Fruit fly (Drosophila melanogaster) whole organism, adult: Measurements from ENCODE around the gene bol.

Source experiments
- CG12768 ChIP-seq: fragments of 200-800 bp; sonication (Bioruptor generic); optimal IDR thresholded peaks from 2 replicates; lab custom pipeline; 2017; ENCODE audit warnings: missing biosample characterization, missing genetic modification characterization, mild to moderate bottlenecking, moderate library complexity, missing genetic modification reagents
- CG1620 ChIP-seq: fragments of 200-800 bp; sonication (Bioruptor generic); optimal IDR thresholded peaks from 2 replicates; lab custom pipeline; 2016; ENCODE audit warnings: missing biosample characterization, missing genetic modification characterization
- kay ChIP-seq: fragments of 200-800 bp; sonication (Bioruptor generic); peaks from one replicate; lab custom pipeline; 2016; ENCODE audit warnings: missing biosample characterization, missing genetic modification characterization, borderline replicate concordance
- ovo ChIP-seq: fragments of 200-800 bp; sonication (Bioruptor generic); optimal IDR thresholded peaks from 2 replicates; lab custom pipeline; 2016; ENCODE audit warnings: missing biosample characterization, missing genetic modification characterization

DNA sequence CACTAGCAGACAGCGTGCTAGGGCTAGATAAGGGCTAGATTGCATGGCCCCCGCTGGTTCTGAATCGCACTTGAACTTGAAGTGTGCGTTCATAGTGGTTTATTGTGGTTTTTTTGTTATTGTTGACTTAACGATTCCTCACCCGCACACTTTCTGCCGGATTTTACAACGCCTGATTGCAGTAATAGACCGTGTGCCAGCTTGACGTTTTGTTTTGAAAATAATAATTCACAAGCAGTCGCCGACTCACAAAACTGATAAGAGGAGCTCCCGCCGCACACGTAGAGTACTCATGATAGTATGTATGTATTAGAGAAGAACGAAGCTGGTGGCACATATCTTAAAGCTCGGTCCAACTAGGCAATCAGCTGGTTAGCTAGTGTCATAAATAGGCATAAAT, 38.5 kb downstream of the bol start:
- no peak for TF ChIP-seq CG1620 (GFP tag; lab: Kevin White, UChicago)
- TF ChIP-seq kay (GFP tag; lab: Kevin White, UChicago) = peak; percentile 80
- TF ChIP-seq ovo (GFP tag; lab: Kevin White, UChicago) = no peak
- peak; percentile 53 for TF ChIP-seq CG12768 (GFP tag; lab: Kevin White, UChicago)
